Worm (Caenorhabditis elegans) whole organism, midembryonic: Measurements from ENCODE around the gene Y45F10D.6.

Experiments
- T22C8.4 ChIP-seq: fragments of 200-800 bp; sonication (Bioruptor generic); IDR thresholded peaks from 2 replicates; pipeline ENCODE4 v1.3.6; 2022; ENCODE audit warnings: missing genetic modification characterization, missing compliant biosample characterization
- tab-1 ChIP-seq: fragments of 200-800 bp; sonication (Bioruptor generic); IDR thresholded peaks from 2 replicates; pipeline ENCODE4 v1.3.6; 2022; ENCODE audit warnings: missing genetic modification characterization, missing compliant biosample characterization

DNA sequence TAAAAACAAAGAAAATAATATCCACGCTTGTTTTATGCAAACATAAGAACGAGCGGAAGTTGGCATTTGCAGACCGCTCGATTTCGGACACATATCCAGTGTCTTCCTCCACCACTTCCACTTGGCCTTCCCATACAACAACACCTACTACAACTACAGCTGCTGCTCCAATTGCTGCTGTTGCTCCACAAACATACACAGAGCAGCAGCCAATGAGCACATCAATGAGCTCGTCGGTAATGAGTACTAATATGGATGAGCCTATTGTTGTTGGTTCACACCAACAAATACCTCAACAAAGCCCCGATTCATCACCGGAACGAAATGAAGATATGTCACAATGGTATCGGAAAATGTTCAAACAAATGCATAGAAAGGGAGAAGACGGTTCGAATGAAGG lies 42.1 kb downstream of the Y45F10D.6 start:
- TF ChIP-seq tab-1 (GFP tag; lab: Robert Waterston, UW): no peak
- TF ChIP-seq T22C8.4 (GFP tag; lab: Robert Waterston, UW): no peak
